Fruit fly (Drosophila melanogaster): ENCODE data around the gene CG10359.

DNA sequence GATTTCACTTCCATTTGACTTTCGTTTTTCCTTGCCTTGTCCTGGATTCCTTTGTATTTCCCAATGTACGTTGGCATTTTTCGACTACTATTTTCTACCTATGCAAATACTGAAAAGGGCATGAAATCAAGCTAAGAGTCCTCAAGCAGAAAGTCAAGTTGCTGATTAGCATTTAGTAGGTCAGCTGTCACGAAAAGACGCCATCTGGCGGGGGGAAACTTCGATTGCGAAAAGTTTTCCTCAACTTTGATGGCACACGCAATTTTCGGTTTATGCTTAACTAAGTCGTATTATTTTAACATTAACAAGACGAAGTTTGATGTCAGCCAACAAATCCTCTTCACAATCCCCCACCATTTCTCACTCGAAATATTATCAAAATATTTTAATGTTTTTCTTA lies 15.6 kb upstream of the CG10359 start:
- no peak for TF ChIP-seq CG8478 (optimal IDR thresholded peaks at IDR 0.05)
- TF ChIP-seq CTCF (optimal IDR thresholded peaks at IDR 0.05): peak; percentile 72 to 73
